Fruit fly (Drosophila melanogaster) whole organism, embryonic: ENCODE measurements around the gene CG34163.

Source experiments
- Awh ChIP-seq: fragments of 200-800 bp; sonication (Bioruptor generic); IDR thresholded peaks from 2 replicates; pipeline ENCODE4, ENCODE4 v1.3.6; 2022; ENCODE audit warnings: missing biosample characterization, missing genetic modification characterization
- C15 ChIP-seq: fragments of 200-800 bp; sonication (Bioruptor generic); IDR thresholded peaks from 3 replicates; pipeline ENCODE4 v1.3.6; 2022; ENCODE audit warnings: missing biosample characterization, missing genetic modification characterization
- CG10565 ChIP-seq: fragments of 200-800 bp; sonication (Bioruptor generic); optimal IDR thresholded peaks from 3 replicates; lab custom pipeline; 2016; ENCODE audit warnings: missing biosample characterization, mild to moderate bottlenecking, missing genetic modification characterization
- CG11456 ChIP-seq: fragments of 200-800 bp; sonication (Bioruptor generic); IDR thresholded peaks from 3 replicates; pipeline ENCODE4 v1.3.6; 2022; ENCODE audit warnings: missing biosample characterization, missing genetic modification characterization
- CG11696 ChIP-seq: fragments of 200-800 bp; sonication (Bioruptor generic); IDR thresholded peaks from 2 replicates; pipeline ENCODE4 v1.3.6; 2022; ENCODE audit warnings: missing biosample characterization, missing genetic modification characterization
- CG12104 ChIP-seq: fragments of 200-800 bp; sonication (Bioruptor generic); optimal IDR thresholded peaks from 3 replicates; lab custom pipeline; 2016; ENCODE audit warnings: missing biosample characterization, missing genetic modification characterization
- CG13775 ChIP-seq: fragments of 200-800 bp; sonication (Bioruptor generic); optimal IDR thresholded peaks from 3 replicates; lab custom pipeline; 2017; ENCODE audit warnings: missing biosample characterization, mild to moderate bottlenecking, missing genetic modification characterization
- CG14014 ChIP-seq: fragments of 200-800 bp; sonication (Bioruptor generic); IDR thresholded peaks from 2 replicates; pipeline ENCODE4 v1.3.6; 2022; ENCODE audit warnings: missing biosample characterization, missing genetic modification characterization
- CG14860 ChIP-seq: fragments of 200-800 bp; sonication (Bioruptor generic); IDR thresholded peaks from 3 replicates; pipeline ENCODE4 v1.3.6; 2022; ENCODE audit warnings: missing biosample characterization, missing genetic modification characterization; ENCODE audit not compliant: partially characterized antibody
- CG15269 ChIP-seq: fragments of 200-800 bp; sonication (Bioruptor generic); optimal IDR thresholded peaks from 2 replicates; lab custom pipeline; 2018; ENCODE audit warnings: missing biosample characterization, mild to moderate bottlenecking, missing genetic modification characterization, moderate library complexity
- CG15479 ChIP-seq: fragments of 200-800 bp; sonication (Bioruptor generic); optimal IDR thresholded peaks from 3 replicates; lab custom pipeline; 2019; ENCODE audit warnings: missing biosample characterization, mild to moderate bottlenecking, missing genetic modification characterization, moderate library complexity
- CG17328 ChIP-seq: fragments of 200-800 bp; sonication (Bioruptor generic); IDR thresholded peaks from 2 replicates; pipeline ENCODE4 v1.3.6; 2022; ENCODE audit warnings: missing biosample characterization, missing genetic modification characterization
- CG17568 ChIP-seq: fragments of 200-800 bp; sonication (Bioruptor generic); optimal IDR thresholded peaks from 2 replicates; lab custom pipeline; 2018; ENCODE audit warnings: missing biosample characterization, mild to moderate bottlenecking, missing genetic modification characterization, moderate library complexity
- CG18262 ChIP-seq: fragments of 200-800 bp; optimal IDR thresholded peaks from 3 replicates; lab custom pipeline; 2019; ENCODE audit warnings: missing biosample characterization, mild to moderate bottlenecking, missing genetic modification characterization, moderate library complexity
- CG2116 ChIP-seq: fragments of 200-800 bp; sonication (Bioruptor generic); optimal IDR thresholded peaks from 3 replicates; lab custom pipeline; 2018; ENCODE audit warnings: missing biosample characterization, mild to moderate bottlenecking, missing genetic modification characterization
- CG31224 ChIP-seq: fragments of 200-800 bp; sonication (Bioruptor generic); IDR thresholded peaks from 2 replicates; pipeline ENCODE4 v1.3.6; 2022; ENCODE audit warnings: missing biosample characterization, missing genetic modification characterization
- CG33557 ChIP-seq: fragments of 200-800 bp; sonication (Bioruptor generic); optimal IDR thresholded peaks from 2 replicates; lab custom pipeline; 2019; ENCODE audit warnings: missing biosample characterization, mild to moderate bottlenecking, missing genetic modification characterization, moderate library complexity
- CG43689 ChIP-seq: fragments of 200-800 bp; sonication (Bioruptor generic); IDR thresholded peaks from 2 replicates; pipeline ENCODE4 v1.3.6; 2022; ENCODE audit warnings: missing biosample characterization, missing genetic modification characterization
- CG5245 ChIP-seq: fragments of 200-800 bp; sonication (Bioruptor generic); optimal IDR thresholded peaks from 3 replicates; lab custom pipeline; 2016; ENCODE audit warnings: missing biosample characterization, missing genetic modification characterization
- CG9609 ChIP-seq: fragments of 200-800 bp; sonication (Bioruptor generic); optimal IDR thresholded peaks from 3 replicates; lab custom pipeline; 2016; ENCODE audit warnings: missing biosample characterization, missing genetic modification characterization
- CrebB ChIP-seq: fragments of 200-800 bp; sonication (Bioruptor generic); optimal IDR thresholded peaks from 3 replicates; lab custom pipeline; 2018; ENCODE audit warnings: missing biosample characterization, mild to moderate bottlenecking, missing genetic modification characterization
- Deaf1 ChIP-seq: fragments of 200-800 bp; optimal IDR thresholded peaks from 3 replicates; lab custom pipeline; 2019; ENCODE audit warnings: missing biosample characterization, mild to moderate bottlenecking, missing genetic modification characterization, moderate library complexity
- Doc2 ChIP-seq: fragments of 200-800 bp; sonication (Bioruptor generic); IDR thresholded peaks from 2 replicates; pipeline ENCODE4 v1.3.6; 2022; ENCODE audit warnings: missing biosample characterization, missing genetic modification characterization
- Doc3 ChIP-seq: fragments of 200-800 bp; sonication (Bioruptor generic); IDR thresholded peaks from 3 replicates; pipeline ENCODE4 v1.3.6; 2022; ENCODE audit warnings: missing biosample characterization, missing genetic modification characterization; ENCODE audit not compliant: partially characterized antibody
- E2f1 ChIP-seq: fragments of 200-800 bp; sonication (Bioruptor generic); IDR thresholded peaks from 2 replicates; pipeline ENCODE4 v1.3.6; 2022; ENCODE audit warnings: missing biosample characterization, missing genetic modification characterization
- Fer2 ChIP-seq: fragments of 200-800 bp; sonication (Bioruptor generic); optimal IDR thresholded peaks from 2 replicates; lab custom pipeline; 2018; ENCODE audit warnings: missing biosample characterization, mild to moderate bottlenecking, missing genetic modification characterization, moderate library complexity
- Kr ChIP-seq: fragments of 200-800 bp; sonication (Bioruptor generic); optimal IDR thresholded peaks from 2 replicates; lab custom pipeline; 2017; ENCODE audit warnings: missing biosample characterization, mild to moderate bottlenecking, missing genetic modification characterization
- Lpt ChIP-seq: fragments of >200 bp; optimal IDR thresholded peaks from 2 replicates; lab custom pipeline; 2018; ENCODE audit warnings: missing biosample characterization, missing genetic modification characterization
- Tbp ChIP-seq: fragments of >200 bp; optimal IDR thresholded peaks from 2 replicates; lab custom pipeline; 2018; ENCODE audit warnings: missing biosample characterization, missing genetic modification characterization
- Trl ChIP-seq, 3 experiments: fragments of >200 bp in 2 of 3; fragments of 200-800 bp in 1 of 3; sonication (Bioruptor generic) in 1 of 3; optimal IDR thresholded peaks; 2 replicates in 1 of 3; 3 replicates in 2 of 3; lab custom pipeline; 2016 to 2017; ENCODE audit warnings: missing biosample characterization in 1 of 3, missing genetic modification characterization in 1 of 3
- Usf ChIP-seq: fragments of 200-800 bp; sonication (Bioruptor generic); optimal IDR thresholded peaks from 2 replicates; lab custom pipeline; 2017; ENCODE audit warnings: missing genotype, missing biosample characterization, missing genetic modification characterization
- cato ChIP-seq: fragments of 200-800 bp; sonication (Bioruptor generic); optimal IDR thresholded peaks from 2 replicates; lab custom pipeline; 2016; ENCODE audit warnings: missing biosample characterization, missing genetic modification characterization, borderline replicate concordance
- danr ChIP-seq: fragments of 200-800 bp; sonication (Bioruptor generic); IDR thresholded peaks from 2 replicates; pipeline ENCODE4 v1.3.6; 2022; ENCODE audit warnings: missing biosample characterization, missing genetic modification characterization
- dmrt99B ChIP-seq: fragments of 200-800 bp; sonication (Bioruptor generic); optimal IDR thresholded peaks from 2 replicates; lab custom pipeline; 2018; ENCODE audit warnings: missing biosample characterization, mild to moderate bottlenecking, missing genetic modification characterization, moderate library complexity
- esg ChIP-seq: fragments of 200-800 bp; sonication (Bioruptor generic); conservative IDR thresholded peaks from 2 replicates; pipeline ENCODE4 v1.3.6; 2022; ENCODE audit warnings: missing biosample characterization, missing genetic modification characterization
- ewg ChIP-seq: fragments of 200-800 bp; sonication (Bioruptor generic); optimal IDR thresholded peaks from 3 replicates; lab custom pipeline; 2017; ENCODE audit warnings: mild to moderate bottlenecking, missing biosample characterization, missing genetic modification reagents, missing genetic modification characterization
- fu2 ChIP-seq: fragments of 200-800 bp; sonication (Bioruptor generic); optimal IDR thresholded peaks from 2 replicates; lab custom pipeline; 2016; ENCODE audit warnings: missing biosample characterization, missing genetic modification characterization
- gt ChIP-seq: fragments of 200-800 bp; sonication (Bioruptor generic); IDR thresholded peaks from 2 replicates; pipeline ENCODE4 v1.3.6; 2022; ENCODE audit warnings: missing biosample characterization, missing genetic modification characterization
- h ChIP-seq: fragments of >200 bp; optimal IDR thresholded peaks from 2 replicates; lab custom pipeline; 2017
- kah ChIP-seq: fragments of 200-800 bp; sonication (Bioruptor generic); optimal IDR thresholded peaks from 2 replicates; lab custom pipeline; 2018; ENCODE audit warnings: missing biosample characterization, mild to moderate bottlenecking, missing genetic modification characterization
- oc ChIP-seq: fragments of 200-800 bp; sonication (Bioruptor generic); optimal IDR thresholded peaks from 2 replicates; lab custom pipeline; 2018; ENCODE audit warnings: missing biosample characterization, mild to moderate bottlenecking, missing genetic modification characterization, moderate library complexity
- onecut ChIP-seq: fragments of 200-800 bp; sonication (Bioruptor generic); IDR thresholded peaks from 2 replicates; pipeline ENCODE4 v1.3.6; 2022; ENCODE audit warnings: missing biosample characterization, missing genetic modification characterization
- prd ChIP-seq, 3 experiments: fragments of >200 bp in 2 of 3; fragments of 200-800 bp in 1 of 3; sonication (Bioruptor generic) in 1 of 3; optimal IDR thresholded peaks in 2 of 3; IDR thresholded peaks in 1 of 3; 2 replicates in 2 of 3; 3 replicates in 1 of 3; pipeline versions ENCODE4 v1.3.6 to Lab custom; 2017 to 2022; ENCODE audit warnings: missing biosample characterization in 1 of 3, missing genetic modification characterization in 1 of 3
- pros ChIP-seq: fragments of 200-800 bp; sonication (Bioruptor generic); optimal IDR thresholded peaks from 3 replicates; lab custom pipeline; 2019; ENCODE audit warnings: missing biosample characterization, mild to moderate bottlenecking, missing genetic modification characterization, moderate library complexity
- stc ChIP-seq: fragments of 200-800 bp; sonication (Bioruptor generic); IDR thresholded peaks from 2 replicates; pipeline ENCODE4 v1.3.6; 2022; ENCODE audit warnings: missing biosample characterization, missing genetic modification characterization
- tx ChIP-seq: fragments of 200-800 bp; sonication (Bioruptor generic); optimal IDR thresholded peaks from 2 replicates; lab custom pipeline; 2016; ENCODE audit warnings: missing biosample characterization, missing genetic modification characterization
- unc-4 ChIP-seq: fragments of 200-800 bp; sonication (Bioruptor generic); IDR thresholded peaks from 2 replicates; pipeline ENCODE4 v1.3.6; 2022; ENCODE audit warnings: missing biosample characterization, missing genetic modification characterization; ENCODE audit not compliant: partially characterized antibody
- unpg ChIP-seq: fragments of 200-800 bp; sonication (Bioruptor generic); optimal IDR thresholded peaks from 3 replicates; lab custom pipeline; 2018; ENCODE audit warnings: missing biosample characterization, mild to moderate bottlenecking, missing genetic modification characterization, moderate library complexity
- wdn ChIP-seq: fragments of 200-800 bp; sonication (Bioruptor generic); IDR thresholded peaks from 2 replicates; pipeline ENCODE4 v1.3.6; 2022; ENCODE audit warnings: missing biosample characterization, missing genetic modification characterization

Gene CG34163

dm6 chr2L:12002922-12003791, 15.1 kb downstream of the CG34163 start (continued):
- TF ChIP-seq stc (GFP tag; lab: Robert Waterston, UW) (no peak), CG10565 (no peak), CG11696 (GFP tag; lab: Robert Waterston, UW) (no peak), dmrt99B (peak; percentile 44), CG14860 (GFP tag; lab: Robert Waterston, UW) (no peak), CG2116 (no peak), CG5245 (GFP tag; lab: Kevin White, UChicago) (no peak), Awh (GFP tag; lab: Robert Waterston, UW) (no peak), CG43689 (GFP tag; lab: Robert Waterston, UW) (no peak), CG15479 (GFP tag; lab: Kevin White, UChicago) (peak; percentile 93), Doc2 (GFP tag; lab: Robert Waterston, UW) (no peak), CG11456 (no peak), CG18262 (tag; lab: Kevin White, UChicago) (peak; percentile 18), danr (GFP tag; lab: Robert Waterston, UW) (no peak), CG33557 (GFP tag; lab: Kevin White, UChicago) (peak; percentile 0), Trl (optimal IDR thresholded peaks at IDR 0.05; lab: Kevin White, UChicago) (no peak), Trl (GFP tag; optimal IDR thresholded peaks at IDR 0.05; lab: Kevin White, UChicago) (peak; percentile 42), prd (optimal IDR thresholded peaks at IDR 0.05; lab: Kevin White, UChicago) (no peak), prd (GFP tag; IDR thresholded peaks at IDR 0.05; lab: Robert Waterston, UW) (no peak), unpg (GFP tag; lab: Kevin White, UChicago) (peak; percentile 52), CG31224 (GFP tag; lab: Robert Waterston, UW) (no peak), kah (GFP tag; lab: Kevin White, UChicago) (peak; percentile 82), CrebB (tag; lab: Kevin White, UChicago) (no peak), CG12104 (GFP tag; lab: Kevin White, UChicago) (peak; percentile 1), tx (GFP tag; lab: Kevin White, UChicago) (no peak), Tbp (GFP tag; lab: Kevin White, UChicago) (no peak), CG14014 (GFP tag; lab: Robert Waterston, UW) (no peak), Doc3 (GFP tag; lab: Robert Waterston, UW) (no peak), E2f1 (GFP tag; lab: Robert Waterston, UW) (no peak), gt (no peak), Kr (GFP tag; lab: Kevin White, UChicago) (peak; percentile 13), fu2 (GFP tag; lab: Kevin White, UChicago) (no peak), Usf (GFP tag; lab: Kevin White, UChicago) (no peak), Lpt (GFP tag; lab: Kevin White, UChicago) (no peak), C15 (GFP tag; lab: Robert Waterston, UW) (no peak), CG17328 (GFP tag; lab: Robert Waterston, UW) (no peak), Fer2 (tag; lab: Kevin White, UChicago) (no peak), wdn (GFP tag; lab: Robert Waterston, UW) (no peak), oc (no peak), CG15269 (tag; lab: Kevin White, UChicago) (peak; percentile 66), ewg (GFP tag; lab: Kevin White, UChicago) (no peak), pros (GFP tag; lab: Kevin White, UChicago) (peak; percentile 73), cato (no peak), h (peak; percentile 28), CG13775 (peak; percentile 21), unc-4 (GFP tag; lab: Robert Waterston, UW) (no peak), esg (no peak), CG9609 (no peak), onecut (GFP tag; lab: Robert Waterston, UW) (peak; percentile 15; the same call in 1 of the 2 replicates), Deaf1 (tag; lab: Kevin White, UChicago) (peak; percentile 94), CG17568 (GFP tag; lab: Kevin White, UChicago) (peak; percentile 60)
